Fruit fly (Drosophila melanogaster): ENCODE measurements around the gene Acp76A.

dm6 chr3L:19079798-19080691, 28.2 kb upstream of the Acp76A start:
- TF ChIP-seq EcR (GFP tag; optimal IDR thresholded peaks at IDR 0.05), result no peak
- no peak for TF ChIP-seq CG13204 (GFP tag; optimal IDR thresholded peaks at IDR 0.05)
- no peak for TF ChIP-seq CG12605 (GFP tag; IDR thresholded peaks at IDR 0.05)
- TF ChIP-seq Snoo (tag; optimal IDR thresholded peaks at IDR 0.05), result peak; percentile 73
- TF ChIP-seq D1 (tag; optimal IDR thresholded peaks at IDR 0.05), result peak; percentile 31
- TF ChIP-seq Pif1A (GFP tag; optimal IDR thresholded peaks at IDR 0.05), result peak; percentile 72
- peak; percentile 47 for TF ChIP-seq CG32121 (GFP tag; IDR thresholded peaks at IDR 0.05)
- TF ChIP-seq gl (tag; optimal IDR thresholded peaks at IDR 0.05), result no peak
- TF ChIP-seq rn (GFP tag; IDR thresholded peaks at IDR 0.05), result no peak
- peak; percentile 38 for TF ChIP-seq CG34367 (tag; optimal IDR thresholded peaks at IDR 0.05)

Measured in whole organism, pupa.